Fruit fly (Drosophila melanogaster): ENCODE results near the gene RpS5a.

DNA sequence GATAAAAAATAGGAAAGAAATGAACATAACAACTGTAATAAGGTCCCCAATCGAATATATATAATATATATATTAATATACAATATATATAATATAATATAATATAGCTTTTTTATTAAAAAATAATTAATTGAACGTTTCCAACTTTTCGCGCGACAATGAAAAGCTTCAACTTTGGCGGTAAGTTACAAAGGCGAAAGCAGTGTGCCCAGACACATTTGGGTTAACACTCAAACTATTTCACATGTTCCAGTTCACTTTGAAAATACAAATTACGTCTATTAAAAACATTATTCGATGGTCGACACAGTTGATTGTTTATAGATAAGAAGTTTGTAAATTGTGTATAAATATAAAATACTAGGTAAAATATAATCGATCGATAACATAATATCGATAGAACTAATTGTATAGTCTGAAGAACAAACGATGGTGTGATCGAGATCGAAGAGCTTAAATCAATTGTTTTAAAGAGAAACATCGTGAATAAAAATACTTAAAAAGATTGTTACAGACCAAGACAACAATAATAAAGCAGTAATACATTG lies 41.8 kb downstream of the RpS5a start:
- TF ChIP-seq OdsH (GFP tag; optimal IDR thresholded peaks at IDR 0.05) (no peak), Dfd (GFP tag; optimal IDR thresholded peaks at IDR 0.05) (no peak), pan (optimal IDR thresholded peaks at IDR 0.05) (no peak), Vsx2 (GFP tag; optimal IDR thresholded peaks at IDR 0.05; ENCODE audit: partially characterized antibody) (no peak)
